Worm (Caenorhabditis elegans) whole organism, L1 larva: ENCODE data around the gene C33F10.4.
"Not testable (repeated sequence)": the region's sequence is repeated elsewhere in the genome, so short reads cannot be mapped to it uniquely, and the experiment has no call there.

ENCODE experiments used
- C04F5.9 ChIP-seq: sonication (generic microtip); optimal IDR thresholded peaks from 2 replicates; lab custom pipeline; 2016; ENCODE audit warnings: missing genetic modification characterization, missing compliant biosample characterization
- C34B4.2 ChIP-seq: sonication (generic microtip); optimal IDR thresholded peaks from 2 replicates; lab custom pipeline; 2017; ENCODE audit warnings: mild to moderate bottlenecking, missing genetic modification characterization, missing compliant biosample characterization
- F16B12.6 ChIP-seq: fragments of 150-350 bp; optimal IDR thresholded peaks from 2 replicates; lab custom pipeline; 2014; ENCODE audit warnings: missing biosample characterization, missing genetic modification characterization
- Y116A8C.19 ChIP-seq: sonication (generic microtip); optimal IDR thresholded peaks from 2 replicates; lab custom pipeline; 2016; ENCODE audit warnings: missing compliant biosample characterization, missing genetic modification characterization, borderline replicate concordance
- blmp-1 ChIP-seq: fragments of 150-350 bp; optimal IDR thresholded peaks from 2 replicates; lab custom pipeline; 2014; ENCODE audit warnings: missing biosample characterization, missing genetic modification characterization
- ceh-63 ChIP-seq: fragments of 200-800 bp; sonication (Bioruptor generic); optimal IDR thresholded peaks from 2 replicates; lab custom pipeline; 2018; ENCODE audit warnings: mild to moderate bottlenecking, missing genetic modification characterization, missing compliant biosample characterization
- ceh-82 ChIP-seq, 3 experiments: fragments of 150-350 bp in 1 of 3; sonication (generic microtip) in 2 of 3; optimal IDR thresholded peaks; 2 replicates each; lab custom pipeline; 2014 to 2017; ENCODE audit warnings: missing biosample characterization in 3 of 3, missing genetic modification characterization in 3 of 3
- ceh-88 ChIP-seq: fragments of 200-800 bp; sonication (Bioruptor generic); IDR thresholded peaks from 2 replicates; pipeline ENCODE4 v1.3.6; 2022; ENCODE audit warnings: missing genetic modification characterization, missing compliant biosample characterization
- ceh-90 ChIP-seq: sonication (generic microtip); optimal IDR thresholded peaks from 2 replicates; lab custom pipeline; 2016; ENCODE audit warnings: missing genetic modification characterization, missing compliant biosample characterization
- efl-1 ChIP-seq, 4 experiments: fragments of 150-350 bp; optimal IDR thresholded peaks in 3 of 4; peaks in 1 of 4; 1 replicate in 1 of 4; 2 replicates in 3 of 4; lab custom pipeline; 2014; ENCODE audit warnings: missing biosample characterization in 2 of 4, missing genetic modification characterization in 2 of 4, missing genetic modification reagents in 2 of 4
- egl-13 ChIP-seq: sonication (generic microtip); optimal IDR thresholded peaks from 2 replicates; lab custom pipeline; 2016; ENCODE audit warnings: missing genotype, missing genetic modification reagents, missing genetic modification characterization, missing compliant biosample characterization
- egl-27 ChIP-seq, 2 experiments: fragments of 150-350 bp in 1 of 2; sonication (generic microtip); optimal IDR thresholded peaks; 3 replicates each; lab custom pipeline; 2017 to 2018; ENCODE audit warnings: missing biosample characterization in 2 of 2, missing genetic modification characterization in 2 of 2, missing genetic modification reagents in 2 of 2
- elt-3 ChIP-seq, 6 experiments: fragments of 150-350 bp in 1 of 6; sonication (generic microtip); optimal IDR thresholded peaks; 2 replicates each; lab custom pipeline; 2017 to 2018; ENCODE audit warnings: missing biosample characterization in 6 of 6, missing genetic modification characterization in 6 of 6, inconsistent platforms in 1 of 6
- ets-5 ChIP-seq: fragments of 200-800 bp; sonication (Bioruptor generic); IDR thresholded peaks from 2 replicates; pipeline ENCODE4 v1.3.6; 2022; ENCODE audit warnings: missing genetic modification characterization, missing compliant biosample characterization
- fkh-4 ChIP-seq: sonication (generic microtip); optimal IDR thresholded peaks from 2 replicates; lab custom pipeline; 2016; ENCODE audit warnings: missing compliant biosample characterization, missing genetic modification characterization, borderline replicate concordance
- fos-1 ChIP-seq: fragments of 150-350 bp; optimal IDR thresholded peaks from 2 replicates; lab custom pipeline; 2014; ENCODE audit warnings: missing biosample characterization, missing genetic modification characterization
- grh-1 ChIP-seq: fragments of 200-800 bp; sonication (Bioruptor generic); IDR thresholded peaks from 2 replicates; pipeline ENCODE4 v1.3.6; 2022; ENCODE audit warnings: missing genetic modification reagents, missing genetic modification characterization, missing compliant biosample characterization
- hlh-17 ChIP-seq: fragments of 200-800 bp; sonication (Bioruptor generic); optimal IDR thresholded peaks from 2 replicates; lab custom pipeline; 2018; ENCODE audit warnings: missing genetic modification characterization, mild to moderate bottlenecking, missing compliant biosample characterization, moderate library complexity, borderline replicate concordance
- hpl-2 ChIP-seq: fragments of 150-350 bp; optimal IDR thresholded peaks from 2 replicates; lab custom pipeline; 2014; ENCODE audit warnings: missing biosample characterization, missing genetic modification reagents, missing genetic modification characterization
- irx-1 ChIP-seq: sonication (generic microtip); optimal IDR thresholded peaks from 2 replicates; lab custom pipeline; 2016; ENCODE audit warnings: missing genetic modification characterization, missing compliant biosample characterization
- jun-1 ChIP-seq: fragments of 150-350 bp; optimal IDR thresholded peaks from 2 replicates; lab custom pipeline; 2014; ENCODE audit warnings: missing biosample characterization, missing genetic modification reagents, missing genetic modification characterization
- lin-13 ChIP-seq: fragments of 150-350 bp; optimal IDR thresholded peaks from 2 replicates; lab custom pipeline; 2014; ENCODE audit warnings: missing biosample characterization, missing genetic modification reagents, missing genetic modification characterization
- lir-3 ChIP-seq: sonication (generic microtip); optimal IDR thresholded peaks from 2 replicates; lab custom pipeline; 2016; ENCODE audit warnings: mild to moderate bottlenecking, missing genetic modification characterization, moderate library complexity, missing compliant biosample characterization; ENCODE audit not compliant: poor library complexity
- lsy-2 ChIP-seq, 2 experiments: fragments of 150-350 bp; optimal IDR thresholded peaks; 2 replicates each; lab custom pipeline; 2014; ENCODE audit warnings: missing biosample characterization in 2 of 2, missing genetic modification characterization in 2 of 2
- mab-9 ChIP-seq: fragments of 200-800 bp; sonication (Bioruptor generic); IDR thresholded peaks from 2 replicates; pipeline ENCODE4 v1.3.6; 2022; ENCODE audit warnings: missing genetic modification reagents, missing genetic modification characterization, missing compliant biosample characterization
- mdl-1 ChIP-seq, 2 experiments: fragments of 150-350 bp; optimal IDR thresholded peaks; 2 replicates each; lab custom pipeline; 2014 to 2017; ENCODE audit warnings: missing biosample characterization in 2 of 2, missing genetic modification characterization in 2 of 2, inconsistent platforms in 1 of 2
- nhr-11 ChIP-seq: fragments of 150-350 bp; optimal IDR thresholded peaks from 2 replicates; lab custom pipeline; 2014; ENCODE audit warnings: missing biosample characterization, missing genetic modification characterization
- nhr-12 ChIP-seq: sonication (generic microtip); optimal IDR thresholded peaks from 2 replicates; lab custom pipeline; 2017; ENCODE audit warnings: missing biosample characterization, missing genetic modification characterization
- nhr-20 ChIP-seq: sonication (generic microtip); optimal IDR thresholded peaks from 2 replicates; lab custom pipeline; 2016; ENCODE audit warnings: mild to moderate bottlenecking, missing genetic modification characterization, missing compliant biosample characterization
- nhr-76 ChIP-seq: sonication (generic microtip); optimal IDR thresholded peaks from 2 replicates; lab custom pipeline; 2017; ENCODE audit warnings: missing biosample characterization, missing genetic modification characterization
- nhr-85 ChIP-seq: sonication (generic microtip); peaks from one replicate; lab custom pipeline; 2016; ENCODE audit warnings: missing genetic modification characterization, inconsistent platforms, missing compliant biosample characterization
- nhr-90 ChIP-seq: sonication (generic microtip); optimal IDR thresholded peaks from 2 replicates; lab custom pipeline; 2016; ENCODE audit warnings: mild to moderate bottlenecking, missing genetic modification characterization, missing compliant biosample characterization; ENCODE audit not compliant: poor library complexity
- pag-3 ChIP-seq: sonication (generic microtip); optimal IDR thresholded peaks from 2 replicates; lab custom pipeline; 2017; ENCODE audit warnings: missing genetic modification characterization, mild to moderate bottlenecking, missing compliant biosample characterization, antibody characterized with exemption, borderline replicate concordance; ENCODE audit not compliant: insufficient read depth
- pqm-1 ChIP-seq: sonication (generic microtip); optimal IDR thresholded peaks from 3 replicates; lab custom pipeline; 2017; ENCODE audit warnings: missing biosample characterization, missing genetic modification characterization
- rnt-1 ChIP-seq: sonication (generic microtip); optimal IDR thresholded peaks from 2 replicates; lab custom pipeline; 2016; ENCODE audit warnings: mild to moderate bottlenecking, missing genetic modification characterization, moderate library complexity, missing compliant biosample characterization
- snu-23 ChIP-seq: sonication (generic microtip); optimal IDR thresholded peaks from 2 replicates; lab custom pipeline; 2016; ENCODE audit warnings: missing genetic modification characterization, missing compliant biosample characterization
- sox-4 ChIP-seq: sonication (generic microtip); optimal IDR thresholded peaks from 2 replicates; lab custom pipeline; 2016; ENCODE audit warnings: missing genetic modification characterization, missing compliant biosample characterization
- sptf-1 ChIP-seq: fragments of 150-350 bp; optimal IDR thresholded peaks from 2 replicates; lab custom pipeline; 2014; ENCODE audit warnings: missing biosample characterization, missing genetic modification characterization
- swsn-7 ChIP-seq: sonication (generic microtip); optimal IDR thresholded peaks from 2 replicates; lab custom pipeline; 2016; ENCODE audit warnings: missing genetic modification characterization, missing compliant biosample characterization
- unc-62 ChIP-seq: fragments of 150-350 bp; optimal IDR thresholded peaks from 2 replicates; lab custom pipeline; 2014; ENCODE audit warnings: missing biosample characterization, missing genetic modification reagents, missing genetic modification characterization
- unc-86 ChIP-seq: sonication (generic microtip); optimal IDR thresholded peaks from 2 replicates; lab custom pipeline; 2016; ENCODE audit warnings: missing genetic modification characterization, missing compliant biosample characterization
- unc-98 ChIP-seq: fragments of 200-800 bp; sonication (Bioruptor generic); IDR thresholded peaks from 2 replicates; pipeline ENCODE4 v1.3.6; 2022; ENCODE audit warnings: missing genetic modification characterization, missing compliant biosample characterization
- vab-15 ChIP-seq: sonication (generic microtip); optimal IDR thresholded peaks from 2 replicates; lab custom pipeline; 2017; ENCODE audit warnings: missing genotype, mild to moderate bottlenecking, missing genetic modification characterization, missing compliant biosample characterization
- zag-1 ChIP-seq: fragments of 150-350 bp; optimal IDR thresholded peaks from 2 replicates; lab custom pipeline; 2014; ENCODE audit warnings: missing biosample characterization, missing genetic modification characterization
- ztf-11 ChIP-seq, 2 experiments: sonication (generic microtip); optimal IDR thresholded peaks; 2 replicates each; lab custom pipeline; 2016 to 2017; ENCODE audit warnings: missing genetic modification characterization in 2 of 2, missing biosample characterization in 1 of 2, missing compliant biosample characterization in 1 of 2

Gene C33F10.4

ce11 chrII:4822610-4823009 is 27.0 kb downstream of the C33F10.4 start:
- TF ChIP-seq blmp-1 (peak; percentile 58), egl-13 (no peak), efl-1 (optimal IDR thresholded peaks at IDR 0.05; lab: Kevin White, UChicago) (no peak), efl-1 (GFP tag; optimal IDR thresholded peaks at IDR 0.05 in 1 of 2; lab: Kevin White, UChicago) (peak in 1 of 2 experiments; percentile 79)

- TF ChIP-seq sptf-1 (tag; lab: Kevin White, UChicago); ceh-63 (GFP tag; lab: Kevin White, UChicago); pag-3 (tag; lab: Kevin White, UChicago): not testable (repeated sequence)
These were observed 29.6 kb downstream of the C33F10.4 start, which contains the start of the genes C33F10.8 and msp-40 for ce11 chrII:4825133-4825532. Gene C33F10.8, minus strand, starts transcription at chrII:4825233. Gene msp-40, plus strand, starts transcription at chrII:4825414.

DNA sequence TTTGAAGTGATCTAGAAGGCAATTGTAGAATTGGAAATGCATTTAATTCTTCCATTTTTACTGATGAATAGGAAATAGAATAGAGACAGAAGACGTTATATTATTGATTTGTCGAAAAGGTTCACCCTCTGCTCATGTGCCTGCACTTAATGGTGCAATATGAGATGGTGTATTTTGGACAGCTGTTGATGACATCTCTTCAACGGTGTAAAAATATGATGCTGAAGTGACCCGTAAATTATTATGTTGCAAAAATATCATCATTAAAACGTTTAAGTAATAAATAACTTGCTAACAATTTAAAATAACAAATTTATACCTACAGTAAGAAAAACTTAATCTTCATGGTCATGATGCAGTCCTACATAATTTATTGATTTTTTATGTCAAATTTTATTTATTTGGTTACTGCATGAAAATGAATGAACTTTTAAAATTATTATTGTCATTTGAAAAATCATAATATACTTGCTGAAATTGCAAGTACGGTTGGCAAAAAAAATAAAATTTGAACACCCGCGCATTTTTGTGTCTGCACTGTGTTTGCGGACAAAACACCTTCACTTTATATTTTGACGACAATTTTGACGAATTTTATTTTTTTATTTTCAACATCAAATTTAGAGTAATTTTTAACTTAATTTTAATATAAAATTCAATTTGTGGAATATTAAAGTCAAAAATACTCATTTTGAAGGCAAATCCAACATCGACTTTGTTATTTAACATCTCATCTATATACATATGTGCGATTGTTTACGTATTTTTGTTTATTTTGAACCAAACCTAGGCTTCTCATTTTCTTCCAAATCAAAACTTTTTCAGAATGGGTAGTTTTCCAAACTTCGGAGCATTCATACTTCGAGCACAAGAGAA is 32.4 kb downstream of the C33F10.4 start, which contains the start of the genes fbxb-88 and tbck-1:
TSS of gene fbxb-88 (minus strand) at position 151 of the 876 bp plus-strand sequence.
TSS of gene tbck-1 (plus strand) at position 826 of the 876 bp plus-strand sequence.
- TF ChIP-seq snu-23: no peak
- no peak for TF ChIP-seq nhr-12 (tag; lab: Kevin White, UChicago)
- no peak for TF ChIP-seq jun-1 (tag; lab: Kevin White, UChicago)
- TF ChIP-seq mdl-1 (tag; optimal IDR thresholded peaks at IDR 0.05; lab: Kevin White, UChicago): no peak
- no peak for TF ChIP-seq ceh-88 (GFP tag; lab: Robert Waterston, UW)
- TF ChIP-seq C04F5.9 (tag; lab: Kevin White, UChicago): no peak
- TF ChIP-seq ceh-90 (tag; lab: Kevin White, UChicago): no peak
- TF ChIP-seq lsy-2 (tag; optimal IDR thresholded peaks at IDR 0.05; lab: Kevin White, UChicago): peak; percentile 70 to 82
- peak; percentile 46 for TF ChIP-seq nhr-90 (tag; lab: Kevin White, UChicago)
- TF ChIP-seq hpl-2: no peak
- TF ChIP-seq ceh-82 (tag; optimal IDR thresholded peaks at IDR 0.05; lab: Kevin White, UChicago): peak in 2 of 3 experiments; percentile 53 to 62
- TF ChIP-seq swsn-7 (tag; lab: Kevin White, UChicago): peak; percentile 59
- TF ChIP-seq sox-4: no peak
- no peak for TF ChIP-seq ets-5
- TF ChIP-seq pqm-1 (tag; lab: Kevin White, UChicago): no peak
- TF ChIP-seq vab-15 (tag; lab: Kevin White, UChicago): no peak
- no peak for TF ChIP-seq C34B4.2 (tag; lab: Kevin White, UChicago)
- TF ChIP-seq nhr-85 (tag; lab: Kevin White, UChicago): peak; percentile 80
- TF ChIP-seq fkh-4 (tag; lab: Kevin White, UChicago): no peak
- no peak for TF ChIP-seq zag-1 (tag; lab: Kevin White, UChicago)
- no peak for TF ChIP-seq unc-62 (GFP tag; lab: Kevin White, UChicago)
- peak in 1 of 6 experiments; percentile 34 for TF ChIP-seq elt-3 (tag; optimal IDR thresholded peaks at IDR 0.05; lab: Kevin White, UChicago)
- TF ChIP-seq grh-1 (GFP tag; lab: Robert Waterston, UW): no peak
- no peak for TF ChIP-seq hlh-17 (GFP tag; lab: Kevin White, UChicago)
- no peak for TF ChIP-seq nhr-76 (tag; lab: Kevin White, UChicago)
- peak; percentile 58 for TF ChIP-seq nhr-20 (tag; lab: Kevin White, UChicago)
- no peak for TF ChIP-seq egl-27 (tag; optimal IDR thresholded peaks at IDR 0.05; lab: Kevin White, UChicago)
- no peak for TF ChIP-seq mab-9
- no peak for TF ChIP-seq Y116A8C.19 (tag; lab: Kevin White, UChicago)
- peak; percentile 94 for TF ChIP-seq F16B12.6
- TF ChIP-seq fos-1 (tag; lab: Kevin White, UChicago): no peak
- TF ChIP-seq lin-13 (GFP tag; lab: Kevin White, UChicago): no peak
- peak; percentile 55 for TF ChIP-seq rnt-1 (tag; lab: Kevin White, UChicago)
- TF ChIP-seq sptf-1 (tag; lab: Kevin White, UChicago): no peak
- TF ChIP-seq nhr-11 (tag; lab: Kevin White, UChicago): no peak
- peak; percentile 37 for TF ChIP-seq irx-1
- TF ChIP-seq lir-3 (tag; lab: Kevin White, UChicago): peak; percentile 27
- TF ChIP-seq unc-98 (GFP tag; lab: Robert Waterston, UW): no peak
- TF ChIP-seq blmp-1: peak; percentile 51
- peak; percentile 21 for TF ChIP-seq unc-86 (tag; lab: Kevin White, UChicago)
- TF ChIP-seq ztf-11 (tag; optimal IDR thresholded peaks at IDR 0.05; lab: Kevin White, UChicago): peak in 1 of 2 experiments; percentile 14
